Fruit fly (Drosophila melanogaster): ENCODE results near the gene CG43057.

DNA sequence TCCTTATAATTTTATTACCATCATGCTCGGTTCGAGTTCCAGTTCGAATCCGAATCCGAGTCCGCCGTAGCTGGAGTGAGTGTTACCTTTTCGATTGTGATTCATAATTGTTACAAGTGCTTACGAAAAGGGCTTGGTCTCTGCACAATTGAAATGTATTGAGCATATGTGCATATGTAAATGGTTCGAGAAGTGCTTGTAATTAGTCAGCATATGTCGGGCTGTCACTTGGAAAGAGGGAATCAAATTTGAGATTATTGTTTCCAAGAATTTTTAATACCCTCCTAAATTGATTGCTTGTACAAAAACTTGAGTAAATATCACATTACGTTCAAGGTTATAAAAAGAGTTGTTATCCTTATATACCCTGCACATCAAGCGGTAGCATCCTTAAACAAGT, 49.6 kb upstream of the CG43057 start:
- no peak for TF ChIP-seq CG11456 (GFP tag; IDR thresholded peaks at IDR 0.05)
- no peak for TF ChIP-seq Hsf (GFP tag; optimal IDR thresholded peaks at IDR 0.05)

All from whole organism, embryonic.